Fruit fly (Drosophila melanogaster) whole organism, larva: ENCODE measurements around the gene Scsalpha2.

Source experiments
- noc ChIP-seq: fragments of 200-800 bp; sonication (Bioruptor generic); optimal IDR thresholded peaks from 3 replicates; lab custom pipeline; 2019; ENCODE audit warnings: missing biosample characterization, mild to moderate bottlenecking, missing genetic modification characterization, moderate library complexity

The Scsalpha2 gene

DNA sequence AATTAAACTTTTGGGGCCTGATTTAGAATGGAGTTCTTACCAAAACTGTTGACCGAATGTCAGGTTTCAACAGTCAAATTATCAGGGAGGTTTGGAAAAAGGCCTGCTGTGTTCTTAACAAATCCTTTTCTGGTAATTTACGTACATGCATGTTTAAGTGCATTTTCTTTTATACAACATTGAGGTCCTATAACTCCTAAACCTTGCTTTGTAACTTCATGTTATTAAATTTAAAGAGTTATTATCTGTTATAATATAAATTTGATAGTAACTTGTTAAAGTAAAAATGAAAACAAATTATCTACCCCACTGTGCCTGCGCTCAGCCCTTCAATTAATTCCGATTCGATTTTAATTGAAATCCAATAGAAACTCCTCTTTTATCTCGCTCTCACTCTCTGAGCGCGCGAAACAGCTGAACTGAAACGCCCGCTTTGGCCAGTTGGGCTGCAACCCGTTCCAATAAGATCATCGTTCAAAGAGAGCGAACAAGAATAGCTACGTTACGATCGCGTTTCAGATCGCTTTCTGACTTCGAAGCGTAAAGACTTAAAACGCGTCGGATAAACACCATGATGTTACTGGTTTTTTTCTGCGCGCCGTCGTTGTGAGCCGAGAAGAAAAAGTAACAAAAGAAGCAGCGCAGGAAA is at the start of gene Scsalpha2:
Gene Scsalpha2 (minus strand): TSS at position 51 of the 649 bp plus-strand sequence.
- TF ChIP-seq noc (tag; lab: Kevin White, UChicago) = no peak

- no peak for TF ChIP-seq noc (tag; lab: Kevin White, UChicago)
Observed at dm6 chr3R:19510338-19511130, 47.7 kb upstream of the Scsalpha2 start.

DNA sequence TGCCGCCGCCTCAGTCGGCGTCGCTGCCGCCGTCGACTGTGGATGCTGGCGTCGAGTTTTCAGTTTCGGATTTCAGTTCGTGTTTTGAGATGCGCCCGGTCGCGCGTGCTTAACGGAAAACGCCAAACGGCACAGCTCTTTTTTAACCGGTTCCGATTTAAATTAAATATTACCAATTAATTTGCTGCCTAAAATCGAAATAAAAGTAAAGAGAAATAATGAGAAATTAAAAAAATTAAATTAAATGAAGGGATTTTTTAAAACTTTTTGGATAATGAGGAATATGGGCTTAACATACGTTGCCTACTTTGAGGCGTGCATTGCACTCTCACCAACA is 46.3 kb upstream of the Scsalpha2 start:
- no peak for TF ChIP-seq noc (tag; lab: Kevin White, UChicago)

DNA sequence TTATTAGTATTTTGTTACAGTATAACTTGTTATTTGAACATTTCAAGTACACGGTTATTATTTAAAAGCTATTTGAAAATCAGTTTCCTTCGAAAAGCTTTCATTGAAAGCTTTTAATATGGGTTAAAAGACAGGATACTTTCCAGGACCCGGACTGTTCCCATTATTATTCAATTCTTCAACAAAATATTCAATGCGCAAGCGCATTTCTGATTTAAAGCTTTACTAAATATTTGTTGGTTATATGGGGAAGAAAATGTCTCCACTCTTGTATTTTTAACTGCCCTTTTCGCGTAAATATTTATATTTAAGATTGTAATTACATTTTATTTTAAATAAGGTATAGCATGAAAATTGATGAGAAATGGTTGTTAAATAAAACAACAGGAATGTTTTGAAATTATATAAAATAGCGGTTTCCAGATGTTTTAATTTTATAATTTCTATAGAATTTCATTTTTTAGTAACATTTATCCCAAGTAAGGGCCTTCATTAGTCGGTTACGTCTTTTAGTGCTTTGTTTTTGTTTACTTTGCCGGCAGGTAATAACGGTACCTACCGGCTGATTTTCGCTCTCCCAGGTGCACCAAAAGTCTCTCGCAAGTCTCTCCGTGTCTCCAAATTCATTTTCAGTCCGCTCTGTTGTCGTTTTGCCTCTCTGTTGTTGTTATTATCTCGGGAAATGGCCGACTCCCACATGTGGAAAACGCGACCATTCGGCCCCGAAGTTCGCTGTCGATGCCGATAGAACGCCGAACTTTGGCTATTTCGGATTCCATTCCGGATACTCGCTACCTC is 45.7 kb upstream of the Scsalpha2 start:
- no peak for TF ChIP-seq noc (tag; lab: Kevin White, UChicago)

DNA sequence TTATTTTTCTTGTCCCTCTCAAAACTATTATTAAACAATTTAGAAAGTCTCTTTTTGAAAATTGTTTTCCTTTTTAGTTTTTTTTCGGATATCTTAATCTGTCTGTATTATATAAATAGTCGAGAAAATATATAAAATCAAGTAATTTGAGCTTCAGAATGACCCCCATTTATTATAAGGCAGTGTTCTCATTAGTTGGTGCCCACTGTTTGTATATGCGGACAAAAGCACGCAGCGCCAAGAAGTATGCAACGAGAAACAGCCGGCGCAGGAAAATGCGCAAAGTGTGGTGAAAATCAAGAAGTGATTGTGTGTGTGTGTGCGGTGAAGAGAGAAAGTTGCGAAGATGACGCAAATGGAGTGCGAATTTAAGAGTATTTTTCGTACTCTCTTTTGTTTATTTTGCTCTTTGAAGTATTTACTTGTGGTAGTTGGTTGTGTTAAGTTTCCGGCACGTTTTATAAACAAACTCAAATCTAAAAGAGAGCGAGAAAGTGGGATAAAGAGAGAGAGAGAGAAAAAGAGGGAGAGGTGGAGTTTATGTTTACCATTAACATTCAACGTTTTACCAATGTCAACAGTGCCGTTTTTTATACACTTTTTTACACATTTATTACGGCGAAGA is 40.3 kb upstream of the Scsalpha2 start:
- no peak for TF ChIP-seq noc (tag; lab: Kevin White, UChicago)

dm6 chr3R:19500588-19500987 is 37.7 kb upstream of the Scsalpha2 start:
- TF ChIP-seq noc (tag; lab: Kevin White, UChicago) = no peak

DNA sequence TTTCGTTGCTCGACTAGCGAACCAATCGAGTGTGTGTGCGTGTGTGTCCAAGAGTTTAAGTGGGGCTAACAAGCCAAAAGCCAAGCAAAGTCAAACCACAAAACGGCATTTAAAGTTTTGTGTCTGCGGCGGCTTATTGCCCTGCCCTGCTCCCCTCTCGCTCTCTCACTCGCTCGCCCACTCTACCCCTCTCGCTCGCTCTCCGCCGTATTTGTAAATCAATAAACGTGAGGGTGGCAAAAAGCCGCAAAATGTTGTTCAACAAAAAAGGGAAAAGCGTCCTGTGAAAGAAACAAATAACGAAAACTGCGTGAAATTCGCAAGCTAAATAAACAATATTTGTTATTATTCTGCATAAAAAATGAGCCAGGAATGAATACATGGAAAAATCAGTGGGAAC is 36.9 kb upstream of the Scsalpha2 start:
- TF ChIP-seq noc (tag; lab: Kevin White, UChicago) = no peak

DNA sequence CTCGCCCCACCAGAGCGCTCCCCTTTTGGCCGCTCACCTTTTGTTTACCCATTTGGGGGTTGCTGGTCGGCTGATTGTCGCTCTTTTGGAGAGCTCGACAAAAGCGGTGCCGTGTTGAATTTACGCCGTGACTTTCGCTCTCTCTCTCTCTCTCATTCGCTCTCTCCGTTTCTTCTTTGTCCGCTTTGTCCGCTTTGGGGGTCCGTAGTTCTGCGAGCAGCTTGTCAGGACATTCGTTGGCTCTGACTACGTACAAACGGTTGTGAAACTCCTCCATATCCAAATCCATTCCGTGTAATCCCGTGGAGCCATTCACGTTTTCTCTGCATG is 36.5 kb upstream of the Scsalpha2 start:
- no peak for TF ChIP-seq noc (tag; lab: Kevin White, UChicago)

DNA sequence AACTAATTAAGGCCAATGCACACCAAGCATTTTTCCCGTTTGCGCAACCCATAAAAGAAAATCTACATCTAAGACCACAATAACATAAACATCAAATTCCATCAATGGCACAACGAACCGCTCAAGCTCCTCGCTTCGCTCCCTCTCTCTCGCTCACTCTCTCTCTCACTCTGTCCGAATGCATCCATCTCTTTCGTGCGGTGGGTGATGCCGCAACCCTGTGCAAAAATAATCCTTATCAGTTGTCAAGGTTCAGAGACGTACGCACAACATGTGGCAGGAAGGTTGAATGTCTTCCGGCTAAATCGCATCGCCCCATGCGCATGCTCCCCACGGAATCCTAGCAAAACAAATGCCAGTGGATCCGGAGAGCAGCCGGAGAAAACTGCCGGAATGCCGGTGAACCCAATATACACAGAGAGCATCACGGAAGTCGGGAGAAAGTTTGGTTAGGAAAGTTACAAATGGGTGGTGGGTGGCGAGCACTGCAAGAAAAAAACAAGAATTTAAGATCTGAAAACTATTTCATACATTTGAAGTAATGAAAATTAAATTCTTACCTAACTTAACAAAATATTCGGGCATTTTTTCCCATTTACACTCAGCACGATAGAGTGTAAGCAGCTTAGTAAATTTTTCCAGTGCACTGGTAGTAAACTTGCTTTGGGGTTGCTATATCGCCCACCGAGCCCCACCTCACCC is 36.0 kb upstream of the Scsalpha2 start:
- TF ChIP-seq noc (tag; lab: Kevin White, UChicago) = peak; percentile 53

DNA sequence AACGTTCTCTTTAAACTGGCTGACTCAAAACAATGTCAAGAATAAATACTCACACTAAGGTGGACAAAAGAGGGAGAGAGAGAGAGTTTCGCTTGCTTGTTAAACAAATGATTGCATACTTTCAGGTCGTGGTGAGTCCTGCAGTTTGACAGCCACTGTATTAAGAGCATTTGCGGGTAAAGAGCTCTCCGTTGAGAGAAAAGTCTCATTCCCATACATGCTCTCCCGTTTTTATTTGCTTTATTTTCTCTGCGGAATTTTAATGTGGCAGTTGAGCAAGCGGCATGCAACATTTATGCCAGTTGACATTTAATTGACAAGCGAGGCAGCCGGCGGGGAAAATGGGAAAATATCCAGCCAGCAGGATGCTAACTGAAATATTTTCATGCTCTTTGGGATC is 32.4 kb upstream of the Scsalpha2 start:
- TF ChIP-seq noc (tag; lab: Kevin White, UChicago) = no peak

- TF ChIP-seq noc (tag; lab: Kevin White, UChicago) = no peak
Observed at dm6 chr3R:19492400-19492799, 29.5 kb upstream of the Scsalpha2 start.

DNA sequence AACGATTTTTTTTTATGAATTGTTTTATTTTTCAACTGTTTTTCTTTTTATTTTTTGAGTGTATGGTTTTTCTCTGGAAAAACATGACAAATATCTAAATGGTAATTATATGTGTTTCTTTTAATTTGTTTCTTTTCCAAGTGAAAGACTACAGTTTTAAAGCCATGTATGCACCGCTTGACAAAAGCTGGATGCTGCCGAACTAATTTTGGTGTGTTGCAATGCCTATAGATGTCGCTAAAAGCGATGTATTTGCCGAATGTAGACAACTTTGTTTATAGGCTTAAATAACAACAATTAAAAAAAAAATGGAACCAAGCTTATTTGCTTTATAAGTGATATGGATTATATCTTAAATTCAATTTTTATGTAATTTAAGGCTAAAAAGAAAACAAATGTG is 28.1 kb upstream of the Scsalpha2 start, which contains the start of gene CG15025:
Gene CG15025 (minus strand): TSS at position 120 of the 400 bp plus-strand sequence.
- TF ChIP-seq noc (tag; lab: Kevin White, UChicago) = no peak

DNA sequence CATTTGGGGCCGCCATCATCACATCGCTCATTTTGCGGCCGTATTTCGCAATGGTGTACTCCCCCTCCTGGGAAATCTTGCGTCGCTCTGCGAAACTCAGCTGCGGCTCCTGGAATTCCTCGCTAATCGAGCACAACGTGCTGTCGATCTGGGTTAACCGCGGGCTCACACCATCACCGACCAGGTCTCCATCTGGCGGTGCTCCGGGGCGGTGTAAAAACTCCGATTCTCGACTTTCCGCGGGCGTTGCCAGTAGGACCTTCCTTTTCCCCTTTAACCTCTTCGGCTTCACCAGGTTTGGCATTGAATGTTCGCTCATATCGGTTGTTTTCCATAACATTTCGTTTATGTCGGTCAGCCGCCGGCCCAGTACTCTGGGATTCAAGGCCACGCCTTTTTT is 27.1 kb upstream of the Scsalpha2 start:
- no peak for TF ChIP-seq noc (tag; lab: Kevin White, UChicago)

dm6 chr3R:19486422-19486821 is 23.6 kb upstream of the Scsalpha2 start:
- no peak for TF ChIP-seq noc (tag; lab: Kevin White, UChicago)

- TF ChIP-seq noc (tag; lab: Kevin White, UChicago) = no peak
Observed at dm6 chr3R:19476484-19476883, 13.6 kb upstream of the Scsalpha2 start.
